Fruit fly (Drosophila melanogaster) whole organism, embryonic: ENCODE data around the gene CG43896.

Experiments used
- Aef1 ChIP-seq: fragments of 200-800 bp; sonication (Bioruptor generic); IDR thresholded peaks from 3 replicates; pipeline ENCODE4 v1.3.6; 2022; ENCODE audit warnings: missing biosample characterization, missing genetic modification characterization
- Antp ChIP-seq: fragments of 200-800 bp; sonication (Bioruptor generic); optimal IDR thresholded peaks from 3 replicates; lab custom pipeline; 2016; ENCODE audit warnings: missing biosample characterization, missing genetic modification characterization
- Bgb ChIP-seq: fragments of 200-800 bp; sonication (Bioruptor generic); IDR thresholded peaks from 2 replicates; pipeline ENCODE4 v1.3.6; 2022; ENCODE audit warnings: missing biosample characterization, missing genetic modification characterization; ENCODE audit not compliant: partially characterized antibody
- Blimp-1 ChIP-seq: fragments of 200-800 bp; sonication (Bioruptor generic); optimal IDR thresholded peaks from 3 replicates; lab custom pipeline; 2018; ENCODE audit warnings: missing biosample characterization, missing genetic modification characterization, mild to moderate bottlenecking, moderate library complexity, missing genetic modification reagents
- CG11504 ChIP-seq: fragments of 200-800 bp; sonication (Bioruptor generic); optimal IDR thresholded peaks from 3 replicates; lab custom pipeline; 2019; ENCODE audit warnings: missing biosample characterization, mild to moderate bottlenecking, missing genetic modification characterization, moderate library complexity
- CG11696 ChIP-seq: fragments of 200-800 bp; sonication (Bioruptor generic); IDR thresholded peaks from 2 replicates; pipeline ENCODE4 v1.3.6; 2022; ENCODE audit warnings: missing biosample characterization, missing genetic modification characterization
- CG15269 ChIP-seq: fragments of 200-800 bp; sonication (Bioruptor generic); optimal IDR thresholded peaks from 2 replicates; lab custom pipeline; 2018; ENCODE audit warnings: missing biosample characterization, mild to moderate bottlenecking, missing genetic modification characterization, moderate library complexity
- CG1603 ChIP-seq: fragments of 200-800 bp; sonication (Bioruptor generic); optimal IDR thresholded peaks from 2 replicates; lab custom pipeline; 2019; ENCODE audit warnings: missing biosample characterization, mild to moderate bottlenecking, missing genetic modification characterization, moderate library complexity
- CG17359 ChIP-seq: fragments of 200-800 bp; sonication (Bioruptor generic); optimal IDR thresholded peaks from 3 replicates; lab custom pipeline; 2018; ENCODE audit warnings: missing biosample characterization, mild to moderate bottlenecking, missing genetic modification characterization, moderate library complexity
- CG18262 ChIP-seq: fragments of 200-800 bp; optimal IDR thresholded peaks from 3 replicates; lab custom pipeline; 2019; ENCODE audit warnings: missing biosample characterization, mild to moderate bottlenecking, missing genetic modification characterization, moderate library complexity
- CG2120 ChIP-seq: fragments of 200-800 bp; sonication (Bioruptor generic); optimal IDR thresholded peaks from 3 replicates; lab custom pipeline; 2016; ENCODE audit warnings: missing biosample characterization, missing genetic modification characterization
- CG2202 ChIP-seq: fragments of 200-800 bp; sonication (Bioruptor generic); optimal IDR thresholded peaks from 2 replicates; lab custom pipeline; 2018; ENCODE audit warnings: missing biosample characterization, mild to moderate bottlenecking, missing genetic modification characterization
- CG2678 ChIP-seq: fragments of 200-800 bp; sonication (Bioruptor generic); optimal IDR thresholded peaks from 3 replicates; lab custom pipeline; 2019; ENCODE audit warnings: missing biosample characterization, mild to moderate bottlenecking, missing genetic modification characterization, moderate library complexity
- CG2712 ChIP-seq: fragments of 200-800 bp; optimal IDR thresholded peaks from 3 replicates; lab custom pipeline; 2019; ENCODE audit warnings: missing biosample characterization, mild to moderate bottlenecking, missing genetic modification characterization, moderate library complexity
- CG31441 ChIP-seq: fragments of 200-800 bp; sonication (Bioruptor generic); IDR thresholded peaks from 2 replicates; pipeline ENCODE4 v1.3.6; 2022; ENCODE audit warnings: missing biosample characterization, missing genetic modification characterization
- CG32532 ChIP-seq: fragments of 200-800 bp; sonication (Bioruptor generic); IDR thresholded peaks from 2 replicates; pipeline ENCODE4 v1.3.6; 2022; ENCODE audit warnings: missing biosample characterization, missing genetic modification characterization
- CG32772 ChIP-seq: fragments of 200-800 bp; sonication (Bioruptor generic); IDR thresholded peaks from 2 replicates; pipeline ENCODE4 v1.3.6; 2022; ENCODE audit warnings: missing biosample characterization, missing genetic modification characterization
- CG6854 ChIP-seq: fragments of 200-800 bp; sonication (Bioruptor generic); optimal IDR thresholded peaks from 3 replicates; lab custom pipeline; 2017; ENCODE audit warnings: missing biosample characterization, mild to moderate bottlenecking, missing genetic modification characterization
- CG8290 ChIP-seq, 3 experiments: fragments of 200-800 bp; sonication (Bioruptor generic); optimal IDR thresholded peaks; 2 replicates each; lab custom pipeline; 2016 to 2019; ENCODE audit warnings: missing biosample characterization in 3 of 3, missing genetic modification characterization in 3 of 3, mild to moderate bottlenecking in 2 of 3, moderate library complexity in 1 of 3
- CG8359 ChIP-seq: fragments of 200-800 bp; sonication (Bioruptor generic); optimal IDR thresholded peaks from 2 replicates; lab custom pipeline; 2017; ENCODE audit warnings: missing biosample characterization, mild to moderate bottlenecking, missing genetic modification characterization, borderline replicate concordance
- CG9215 ChIP-seq: fragments of 200-800 bp; sonication (Bioruptor generic); IDR thresholded peaks from 2 replicates; pipeline ENCODE4 v1.3.6; 2022; ENCODE audit warnings: missing biosample characterization, missing genetic modification characterization
- CG9437 ChIP-seq: fragments of 200-800 bp; sonication (Bioruptor generic); optimal IDR thresholded peaks from 2 replicates; lab custom pipeline; 2018; ENCODE audit warnings: missing biosample characterization, mild to moderate bottlenecking, missing genetic modification characterization
- CG9609 ChIP-seq: fragments of 200-800 bp; sonication (Bioruptor generic); optimal IDR thresholded peaks from 3 replicates; lab custom pipeline; 2016; ENCODE audit warnings: missing biosample characterization, missing genetic modification characterization
- CoRest ChIP-seq: fragments of 200-800 bp; sonication (Bioruptor generic); optimal IDR thresholded peaks from 3 replicates; lab custom pipeline; 2018; ENCODE audit warnings: missing biosample characterization, mild to moderate bottlenecking, missing genetic modification characterization, moderate library complexity
- CrebB ChIP-seq: fragments of 200-800 bp; sonication (Bioruptor generic); optimal IDR thresholded peaks from 3 replicates; lab custom pipeline; 2018; ENCODE audit warnings: missing biosample characterization, mild to moderate bottlenecking, missing genetic modification characterization
- Dip3 ChIP-seq: fragments of 200-800 bp; sonication (Bioruptor generic); optimal IDR thresholded peaks from 3 replicates; lab custom pipeline; 2016; ENCODE audit warnings: missing biosample characterization, missing genetic modification characterization
- Drgx ChIP-seq: fragments of 200-800 bp; sonication (Bioruptor generic); IDR thresholded peaks from 2 replicates; pipeline ENCODE4 v1.3.6; 2022; ENCODE audit warnings: missing biosample characterization, missing genetic modification characterization
- ERR ChIP-seq: fragments of 200-800 bp; sonication (Bioruptor generic); optimal IDR thresholded peaks from 2 replicates; lab custom pipeline; 2016; ENCODE audit warnings: missing biosample characterization, missing genetic modification characterization
- Hr51 ChIP-seq, 2 experiments: fragments of 200-800 bp; sonication (Bioruptor generic); optimal IDR thresholded peaks; 2 replicates in 1 of 2; 3 replicates in 1 of 2; lab custom pipeline; 2016 to 2018; ENCODE audit warnings: missing biosample characterization in 2 of 2, missing genetic modification characterization in 2 of 2, mild to moderate bottlenecking in 1 of 2, moderate library complexity in 1 of 2
- Lim3 ChIP-seq: fragments of 200-800 bp; sonication (Bioruptor generic); IDR thresholded peaks from 2 replicates; pipeline ENCODE4 v1.3.6; 2022; ENCODE audit warnings: missing biosample characterization, missing genetic modification characterization
- MESR4 ChIP-seq: fragments of 200-800 bp; sonication (Bioruptor generic); optimal IDR thresholded peaks from 2 replicates; lab custom pipeline; 2018; ENCODE audit warnings: missing biosample characterization, mild to moderate bottlenecking, missing genetic modification characterization, moderate library complexity
- Meics ChIP-seq: fragments of 200-800 bp; sonication (Bioruptor generic); optimal IDR thresholded peaks from 2 replicates; lab custom pipeline; 2017; ENCODE audit warnings: missing biosample characterization, mild to moderate bottlenecking, missing genetic modification characterization
- Optix ChIP-seq: fragments of 200-800 bp; sonication (Bioruptor generic); IDR thresholded peaks from 3 replicates; pipeline ENCODE4 v1.3.6; 2022; ENCODE audit warnings: missing biosample characterization, missing genetic modification characterization
- Xrp1 ChIP-seq: fragments of 200-800 bp; sonication (Bioruptor generic); IDR thresholded peaks from 2 replicates; pipeline ENCODE4 v1.3.6; 2022; ENCODE audit warnings: missing biosample characterization, missing genetic modification characterization
- az2 ChIP-seq: fragments of 200-800 bp; sonication (Bioruptor generic); optimal IDR thresholded peaks from 3 replicates; lab custom pipeline; 2016; ENCODE audit warnings: missing biosample characterization, missing genetic modification characterization
- bsh ChIP-seq, 2 experiments: fragments of 200-800 bp; sonication (Bioruptor generic); optimal IDR thresholded peaks; 2 replicates each; lab custom pipeline; 2017 to 2018; ENCODE audit warnings: mild to moderate bottlenecking in 2 of 2, missing biosample characterization in 2 of 2, missing genetic modification characterization in 2 of 2, moderate library complexity in 1 of 2
- disco-r ChIP-seq: fragments of 200-800 bp; sonication (Bioruptor generic); optimal IDR thresholded peaks from 2 replicates; lab custom pipeline; 2016; ENCODE audit warnings: missing biosample characterization, missing genetic modification characterization
- exex ChIP-seq: fragments of 200-800 bp; sonication (Bioruptor generic); optimal IDR thresholded peaks from 4 replicates; lab custom pipeline; 2018; ENCODE audit warnings: missing biosample characterization, mild to moderate bottlenecking, missing genetic modification characterization, moderate library complexity
- gcm ChIP-seq: fragments of 200-800 bp; sonication (Bioruptor generic); optimal IDR thresholded peaks from 2 replicates; lab custom pipeline; 2019; ENCODE audit warnings: missing biosample characterization, mild to moderate bottlenecking, missing genetic modification characterization, moderate library complexity
- gem ChIP-seq: fragments of 200-800 bp; sonication (Bioruptor generic); optimal IDR thresholded peaks from 2 replicates; lab custom pipeline; 2019; ENCODE audit warnings: missing biosample characterization, mild to moderate bottlenecking, missing genetic modification characterization, moderate library complexity
- lola ChIP-seq, 3 experiments: fragments of >200 bp in 2 of 3; fragments of 200-800 bp in 1 of 3; sonication (Bioruptor generic) in 1 of 3; optimal IDR thresholded peaks; 2 replicates each; lab custom pipeline; 2017 to 2019; ENCODE audit warnings: missing biosample characterization in 3 of 3, missing genetic modification characterization in 3 of 3, mild to moderate bottlenecking in 1 of 3, moderate library complexity in 1 of 3
- mirr ChIP-seq: fragments of 200-800 bp; sonication (Bioruptor generic); optimal IDR thresholded peaks from 3 replicates; lab custom pipeline; 2018; ENCODE audit warnings: missing biosample characterization, mild to moderate bottlenecking, missing genetic modification characterization
- phol ChIP-seq: fragments of 200-800 bp; sonication (Bioruptor generic); optimal IDR thresholded peaks from 3 replicates; lab custom pipeline; 2018; ENCODE audit warnings: missing biosample characterization, mild to moderate bottlenecking, missing genetic modification characterization, moderate library complexity
- row ChIP-seq: fragments of 200-800 bp; sonication (Bioruptor generic); IDR thresholded peaks from 3 replicates; pipeline ENCODE4 v1.3.6; 2022; ENCODE audit warnings: missing biosample characterization, missing genetic modification characterization
- sens ChIP-seq: fragments of 200-800 bp; sonication (Bioruptor generic); peaks from one replicate; lab custom pipeline; 2016; ENCODE audit warnings: missing biosample characterization, missing genetic modification characterization
- sr ChIP-seq: fragments of 200-800 bp; sonication (Bioruptor generic); IDR thresholded peaks from 3 replicates; pipeline ENCODE4 v1.3.6; 2022; ENCODE audit warnings: missing biosample characterization, missing genetic modification characterization
- tup ChIP-seq: fragments of 200-800 bp; sonication (Bioruptor generic); optimal IDR thresholded peaks from 2 replicates; lab custom pipeline; 2016; ENCODE audit warnings: missing biosample characterization, mild to moderate bottlenecking, missing genetic modification characterization, moderate library complexity
- unpg ChIP-seq: fragments of 200-800 bp; sonication (Bioruptor generic); optimal IDR thresholded peaks from 3 replicates; lab custom pipeline; 2018; ENCODE audit warnings: missing biosample characterization, mild to moderate bottlenecking, missing genetic modification characterization, moderate library complexity

CG43896 gene

DNA sequence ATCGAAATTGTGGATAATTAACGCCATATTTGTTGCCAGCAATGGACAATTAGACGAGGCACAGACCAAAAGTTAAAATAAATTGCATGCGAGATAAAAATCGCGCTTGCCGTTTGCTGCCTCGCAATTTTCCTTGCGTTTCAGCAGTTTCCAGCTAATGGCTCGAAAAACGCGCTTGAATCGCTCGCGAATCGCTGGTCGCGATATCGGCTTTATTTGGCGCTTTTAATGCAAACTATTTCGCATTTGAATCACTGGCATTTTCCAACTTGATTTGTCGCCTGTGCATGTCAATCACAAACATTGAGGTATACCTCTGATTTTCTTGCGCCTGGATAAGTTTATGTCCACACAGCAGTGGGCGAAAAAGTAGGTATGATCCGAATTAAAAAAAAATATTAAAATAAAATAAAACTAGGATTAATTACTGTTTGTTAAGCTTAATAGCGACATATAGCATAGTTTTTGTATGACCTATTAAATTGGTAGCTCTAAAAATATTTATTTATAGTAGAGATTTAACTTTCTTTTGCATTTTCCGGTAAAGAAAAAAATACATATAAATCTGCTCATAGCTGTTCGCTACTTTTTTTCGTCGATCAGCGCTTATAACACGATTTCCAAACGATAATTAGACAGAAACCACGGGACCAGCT, 47.4 kb downstream of the CG43896 start:
- TF ChIP-seq exex (tag; lab: Kevin White, UChicago) (no peak), Lim3 (GFP tag; lab: Robert Waterston, UW) (no peak), CG11696 (GFP tag; lab: Robert Waterston, UW) (peak; percentile 65; the same call in 1 of the 2 replicates), gcm (GFP tag; lab: Kevin White, UChicago) (no peak), Hr51 (GFP tag; optimal IDR thresholded peaks at IDR 0.05; lab: Kevin White, UChicago) (peak in 1 of 2 experiments; percentile 13), row (GFP tag; lab: Robert Waterston, UW) (peak; percentile 41; the same call in 1 of the 3 replicates), phol (tag; lab: Kevin White, UChicago) (peak; percentile 5), CG11504 (tag; lab: Kevin White, UChicago) (peak; percentile 41), sens (GFP tag; lab: Kevin White, UChicago) (peak; percentile 8), CG8359 (GFP tag; lab: Kevin White, UChicago) (peak; percentile 97), CG1603 (tag; lab: Kevin White, UChicago) (no peak), CG2712 (tag; lab: Kevin White, UChicago) (peak; percentile 6), CG2120 (no peak), bsh (GFP tag; optimal IDR thresholded peaks at IDR 0.05; lab: Kevin White, UChicago) (peak in 1 of 2 experiments; percentile 28), CG18262 (tag; lab: Kevin White, UChicago) (peak; percentile 18), CG9609 (GFP tag; lab: Kevin White, UChicago) (no peak), Optix (GFP tag; lab: Robert Waterston, UW) (no peak), Blimp-1 (peak; percentile 29), CG2202 (no peak), CG17359 (peak; percentile 44), MESR4 (GFP tag; lab: Kevin White, UChicago) (no peak), CG15269 (tag; lab: Kevin White, UChicago) (no peak), CoRest (tag; lab: Kevin White, UChicago) (no peak), sr (no peak), CG32772 (no peak), CG6854 (GFP tag; lab: Kevin White, UChicago) (no peak), lola (GFP tag; optimal IDR thresholded peaks at IDR 0.05; lab: Kevin White, UChicago) (peak in 1 of 3 experiments; percentile 1), CG2678 (peak; percentile 9), CG31441 (0 out of 2 replicates have a peak, but pooled peaks have one; percentile 25), Aef1 (no peak), az2 (GFP tag; lab: Kevin White, UChicago) (peak; percentile 1), CG9215 (GFP tag; lab: Robert Waterston, UW) (no peak), Antp (GFP tag; lab: Kevin White, UChicago) (no peak), CG32532 (GFP tag; lab: Robert Waterston, UW) (no peak), ERR (GFP tag; lab: Kevin White, UChicago) (no peak), Dip3 (no peak), Drgx (GFP tag; lab: Robert Waterston, UW) (peak; percentile 56; the same call in 1 of the 2 replicates), disco-r (GFP tag; lab: Kevin White, UChicago) (no peak), Meics (no peak), Bgb (no peak), CrebB (no peak), CG8290 (GFP tag; optimal IDR thresholded peaks at IDR 0.05; lab: Kevin White, UChicago) (no peak), CG8290 (tag; optimal IDR thresholded peaks at IDR 0.05; lab: Kevin White, UChicago) (no peak), gem (tag; lab: Kevin White, UChicago) (peak; percentile 35), unpg (peak; percentile 1), tup (GFP tag; lab: Kevin White, UChicago) (no peak), Xrp1 (peak; percentile 14; the same call in 1 of the 2 replicates), CG9437 (GFP tag; lab: Kevin White, UChicago) (no peak), mirr (GFP tag; lab: Kevin White, UChicago) (no peak)
